Worm (Caenorhabditis elegans) whole organism, mixed stage, embryonic: ENCODE measurements around the gene oig-2.

Experiments
- drap-1 ChIP-seq: fragments of 200-800 bp; sonication (Bioruptor generic); optimal IDR thresholded peaks from 3 replicates; lab custom pipeline; 2018; ENCODE audit warnings: mild to moderate bottlenecking, missing genetic modification characterization, missing compliant biosample characterization
- elt-1 ChIP-seq: sonication (generic microtip); optimal IDR thresholded peaks from 2 replicates; lab custom pipeline; 2017; ENCODE audit warnings: missing genetic modification characterization, mild to moderate bottlenecking, missing compliant biosample characterization, antibody characterized with exemption, moderate library complexity, borderline replicate concordance; ENCODE audit not compliant: insufficient read depth
- elt-3 ChIP-seq: fragments of 150-350 bp; optimal IDR thresholded peaks from 2 replicates; lab custom pipeline; 2014; ENCODE audit warnings: missing biosample characterization, missing genetic modification characterization
- flh-1 ChIP-seq: fragments of 200-800 bp; sonication (Bioruptor generic); optimal IDR thresholded peaks from 2 replicates; lab custom pipeline; 2018; ENCODE audit warnings: mild to moderate bottlenecking, missing genetic modification characterization, moderate library complexity, missing compliant biosample characterization
- lsy-2 ChIP-seq: fragments of 150-350 bp; optimal IDR thresholded peaks from 2 replicates; lab custom pipeline; 2014; ENCODE audit warnings: missing biosample characterization, missing genetic modification characterization
- mep-1 ChIP-seq: fragments of 150-350 bp; optimal IDR thresholded peaks from 2 replicates; lab custom pipeline; 2017; ENCODE audit warnings: missing biosample characterization, missing genetic modification reagents, missing genetic modification characterization, inconsistent platforms
- nhr-2 ChIP-seq: fragments of 150-350 bp; optimal IDR thresholded peaks from 2 replicates; lab custom pipeline; 2014; ENCODE audit warnings: missing biosample characterization, missing genetic modification characterization
- nhr-237 ChIP-seq: fragments of 150-350 bp; optimal IDR thresholded peaks from 2 replicates; lab custom pipeline; 2014; ENCODE audit warnings: missing biosample characterization, missing genetic modification characterization
- pha-4 ChIP-seq: fragments of 150-350 bp; optimal IDR thresholded peaks from 2 replicates; lab custom pipeline; 2018; ENCODE audit warnings: missing biosample characterization, missing genetic modification reagents, missing genetic modification characterization
- snpc-4 ChIP-seq: fragments of 150-350 bp; optimal IDR thresholded peaks from 2 replicates; lab custom pipeline; 2014; ENCODE audit warnings: missing biosample characterization, missing genetic modification characterization
- unc-62 ChIP-seq: fragments of 150-350 bp; optimal IDR thresholded peaks from 2 replicates; lab custom pipeline; 2014; ENCODE audit warnings: missing biosample characterization, missing genetic modification reagents, missing genetic modification characterization
- ztf-11 ChIP-seq: fragments of 150-350 bp; optimal IDR thresholded peaks from 2 replicates; lab custom pipeline; 2014; ENCODE audit warnings: missing biosample characterization, missing genetic modification characterization

ce11 chrII:13030051-13030437 is 22.1 kb upstream of the oig-2 start:
- no peak for TF ChIP-seq nhr-237 (tag; lab: Kevin White, UChicago)
- no peak for TF ChIP-seq elt-1
- TF ChIP-seq lsy-2 (tag; lab: Kevin White, UChicago) = no peak
- TF ChIP-seq drap-1 (GFP tag; lab: Kevin White, UChicago) = no peak
- TF ChIP-seq unc-62 (GFP tag; lab: Kevin White, UChicago) = peak; percentile 35
- no peak for TF ChIP-seq elt-3 (tag; lab: Kevin White, UChicago)
- TF ChIP-seq flh-1 (GFP tag; lab: Kevin White, UChicago) = no peak
- TF ChIP-seq ztf-11 (tag; lab: Kevin White, UChicago) = no peak
- TF ChIP-seq snpc-4 (tag; lab: Kevin White, UChicago) = no peak
- no peak for TF ChIP-seq pha-4 (tag; lab: Kevin White, UChicago)
- TF ChIP-seq nhr-2 = no peak
- TF ChIP-seq mep-1 (tag; lab: Kevin White, UChicago) = no peak
